Worm (Caenorhabditis elegans): ENCODE measurements around the gene T01B7.13.

T01B7.13 gene

ce11 chrII:8741277-8741676, 26.1 kb downstream of the T01B7.13 start:
- peak; percentile 64 for TF ChIP-seq mdl-1 (tag; optimal IDR thresholded peaks at IDR 0.05)
- TF ChIP-seq nfya-1 (tag; optimal IDR thresholded peaks at IDR 0.05; ENCODE audit: insufficient read depth): peak; percentile 26
- peak; percentile 86 for TF ChIP-seq egl-5 (tag; optimal IDR thresholded peaks at IDR 0.05)
- peak; percentile 50 for TF ChIP-seq elt-2 (tag; optimal IDR thresholded peaks at IDR 0.05)
- TF ChIP-seq ama-1 (optimal IDR thresholded peaks at IDR 0.05): no peak
- no peak for TF ChIP-seq nhr-76 (tag; optimal IDR thresholded peaks at IDR 0.05)
- no peak for TF ChIP-seq mml-1 (tag; optimal IDR thresholded peaks at IDR 0.05)
- peak; percentile 25 for TF ChIP-seq pha-4 (tag; optimal IDR thresholded peaks at IDR 0.05)
- peak; percentile 20 for TF ChIP-seq nhr-25 (tag; optimal IDR thresholded peaks at IDR 0.05)
- no peak for TF ChIP-seq pqm-1 (tag; optimal IDR thresholded peaks at IDR 0.05)
- no peak for TF ChIP-seq unc-62 (GFP tag; optimal IDR thresholded peaks at IDR 0.05)
- TF ChIP-seq fkh-10 (GFP tag; optimal IDR thresholded peaks at IDR 0.05): no peak
- no peak for TF ChIP-seq nhr-77 (tag; optimal IDR thresholded peaks at IDR 0.05)
- no peak for TF ChIP-seq nhr-12 (tag; optimal IDR thresholded peaks at IDR 0.05)
- no peak for TF ChIP-seq ceh-28 (tag; optimal IDR thresholded peaks at IDR 0.05)

- peak; percentile 18 for TF ChIP-seq pqm-1 (tag; optimal IDR thresholded peaks at IDR 0.05)
- peak; percentile 42 for TF ChIP-seq nfya-1 (tag; optimal IDR thresholded peaks at IDR 0.05; ENCODE audit: insufficient read depth)
- TF ChIP-seq elt-1 (tag; optimal IDR thresholded peaks at IDR 0.05): peak; percentile 82
- TF ChIP-seq nhr-25 (tag; optimal IDR thresholded peaks at IDR 0.05): peak; percentile 88
- TF ChIP-seq lsy-12 (tag; optimal IDR thresholded peaks at IDR 0.05): peak; percentile 4
- TF ChIP-seq nhr-77 (tag; optimal IDR thresholded peaks at IDR 0.05): no peak
- TF ChIP-seq egl-27 (tag; optimal IDR thresholded peaks at IDR 0.05): peak; percentile 34
- TF ChIP-seq ama-1 (optimal IDR thresholded peaks at IDR 0.05): peak; percentile 63
- TF ChIP-seq elt-2 (tag; optimal IDR thresholded peaks at IDR 0.05): peak; percentile 72
- TF ChIP-seq tbx-2 (tag; optimal IDR thresholded peaks at IDR 0.05): peak; percentile 52
- peak; percentile 80 for TF ChIP-seq nhr-11 (tag; optimal IDR thresholded peaks at IDR 0.05)
- TF ChIP-seq ztf-11 (tag; optimal IDR thresholded peaks at IDR 0.05): no peak
- TF ChIP-seq nhr-23 (tag; optimal IDR thresholded peaks at IDR 0.05): peak; percentile 85
- peak; percentile 66 for TF ChIP-seq jun-1 (tag; optimal IDR thresholded peaks at IDR 0.05)
- TF ChIP-seq elt-3 (tag; optimal IDR thresholded peaks at IDR 0.05): peak in 2 of 3 experiments; percentile 21 to 59
- TF ChIP-seq nhr-28 (tag; optimal IDR thresholded peaks at IDR 0.05): no peak
- TF ChIP-seq fos-1 (tag; optimal IDR thresholded peaks at IDR 0.05): no peak
- TF ChIP-seq skn-1 (tag; optimal IDR thresholded peaks at IDR 0.05): no peak
- peak; percentile 92 for TF ChIP-seq mdl-1 (tag; optimal IDR thresholded peaks at IDR 0.05)
- TF ChIP-seq snpc-4 (tag; optimal IDR thresholded peaks at IDR 0.05): no peak
- TF ChIP-seq nhr-43 (tag; optimal IDR thresholded peaks at IDR 0.05; ENCODE audit: poor library complexity, severe bottlenecking): peak; percentile 95
- no peak for TF ChIP-seq pha-4 (tag; optimal IDR thresholded peaks at IDR 0.05)
- TF ChIP-seq lin-15B (tag; optimal IDR thresholded peaks at IDR 0.05): no peak
- TF ChIP-seq daf-12 (tag; optimal IDR thresholded peaks at IDR 0.05): no peak
- peak; percentile 31 for TF ChIP-seq ztf-4 (tag; optimal IDR thresholded peaks at IDR 0.05)
- TF ChIP-seq sea-2 (GFP tag; optimal IDR thresholded peaks at IDR 0.05): no peak
These were observed 27.0 kb downstream of the T01B7.13 start for ce11 chrII:8742006-8742847.

ce11 chrII:8742972-8743371, 27.8 kb downstream of the T01B7.13 start:
- no peak for TF ChIP-seq ceh-16 (tag; optimal IDR thresholded peaks at IDR 0.05)
- peak; percentile 21 for TF ChIP-seq lin-15B (tag; optimal IDR thresholded peaks at IDR 0.05)

- TF ChIP-seq unc-39 (tag; optimal IDR thresholded peaks at IDR 0.05) (no peak), lin-15B (tag; optimal IDR thresholded peaks at IDR 0.05) (no peak), ztf-11 (tag; optimal IDR thresholded peaks at IDR 0.05) (no peak), ceh-9 (tag; optimal IDR thresholded peaks at IDR 0.05) (no peak), ztf-4 (tag; optimal IDR thresholded peaks at IDR 0.05) (no peak), eor-1 (tag; optimal IDR thresholded peaks at IDR 0.05) (no peak), lin-39 (tag; optimal IDR thresholded peaks at IDR 0.05) (peak; percentile 30), egl-5 (tag; optimal IDR thresholded peaks at IDR 0.05) (no peak), tbx-2 (tag; optimal IDR thresholded peaks at IDR 0.05) (no peak), mdl-1 (tag; optimal IDR thresholded peaks at IDR 0.05) (no peak), nhr-23 (tag; optimal IDR thresholded peaks at IDR 0.05) (peak; percentile 17), sea-2 (GFP tag; optimal IDR thresholded peaks at IDR 0.05) (no peak), elt-2 (tag; optimal IDR thresholded peaks at IDR 0.05) (peak; percentile 90), fos-1 (tag; optimal IDR thresholded peaks at IDR 0.05) (no peak), jun-1 (tag; optimal IDR thresholded peaks at IDR 0.05) (peak; percentile 75), elt-3 (tag; optimal IDR thresholded peaks at IDR 0.05) (no peak), nhr-43 (tag; optimal IDR thresholded peaks at IDR 0.05; ENCODE audit: poor library complexity, severe bottlenecking) (peak; percentile 65), zag-1 (tag; optimal IDR thresholded peaks at IDR 0.05) (no peak), pha-4 (tag; optimal IDR thresholded peaks at IDR 0.05) (no peak), pqm-1 (tag; optimal IDR thresholded peaks at IDR 0.05) (peak; percentile 46), snpc-4 (tag; optimal IDR thresholded peaks at IDR 0.05) (no peak), fkh-2 (tag; optimal IDR thresholded peaks at IDR 0.05) (no peak), aly-2 (tag; optimal IDR thresholded peaks at IDR 0.05) (no peak), nfya-1 (tag; optimal IDR thresholded peaks at IDR 0.05; ENCODE audit: insufficient read depth) (peak; percentile 76), nhr-237 (tag; optimal IDR thresholded peaks at IDR 0.05) (no peak)
These were observed 28.4 kb downstream of the T01B7.13 start, which contains the start of gene mak-1 for ce11 chrII:8743379-8744173. TSS of gene mak-1 (plus strand) at chrII:8744071.
